Fruit fly (Drosophila melanogaster) S2 (cell line): ENCODE data around the gene CG42465.

Source experiments
- CG8478 ChIP-seq: fragments of >200 bp; optimal IDR thresholded peaks from 2 replicates; lab custom pipeline; 2018
- CTCF ChIP-seq, 2 experiments: fragments of >200 bp; optimal IDR thresholded peaks; 2 replicates each; lab custom pipeline; 2018

DNA sequence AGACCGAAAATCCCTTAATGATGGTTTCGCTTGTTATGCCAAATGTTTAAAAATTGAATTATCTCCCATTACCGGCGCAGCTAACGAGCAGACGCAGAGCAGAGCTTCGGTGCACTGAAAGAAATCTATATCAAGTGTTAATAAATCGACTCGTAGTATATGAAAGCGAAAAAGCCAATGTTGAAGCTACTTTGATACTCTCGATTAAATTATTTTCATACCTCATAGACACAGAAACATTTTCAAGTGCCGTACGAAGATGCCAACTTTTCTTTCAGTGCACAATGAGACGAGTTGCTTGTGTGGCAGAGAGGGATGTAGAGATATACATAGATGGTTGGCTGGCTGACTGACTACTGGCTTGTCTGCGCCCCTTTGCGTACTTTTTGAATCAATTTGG, 24.2 kb upstream of the CG42465 start:
- TF ChIP-seq CG8478 = no peak
- TF ChIP-seq CTCF (optimal IDR thresholded peaks at IDR 0.05; lab: Kevin White, UChicago) = no peak
